Worm (Caenorhabditis elegans): ENCODE data around the gene str-253.

Gene str-253

DNA sequence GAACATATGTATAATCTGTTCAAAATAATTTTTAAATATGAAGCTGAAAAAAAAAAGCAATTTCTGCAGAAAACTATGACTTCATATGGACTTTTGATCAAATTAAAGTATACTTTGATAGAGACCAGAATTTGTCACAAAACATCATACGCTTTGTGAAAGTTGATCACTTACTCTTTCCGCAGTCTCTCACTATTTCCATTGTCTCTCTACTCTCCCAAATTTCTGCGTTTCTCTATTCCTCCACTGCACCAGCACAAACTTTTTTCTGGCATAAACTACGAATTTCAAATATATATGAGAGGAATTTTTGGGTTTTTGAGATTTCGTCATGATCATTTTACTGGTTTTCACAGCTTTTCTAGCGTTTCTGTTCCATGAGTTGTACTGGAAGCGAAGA, 18.6 kb downstream of the str-253 start, which contains the start of gene cyp-33C4:
cyp-33C4 (plus strand) TSS at position 293 of the 400 bp plus-strand sequence.
- 0 out of 2 replicates have a peak, but pooled peaks have one; percentile 27 for TF ChIP-seq cebp-1 (GFP tag; IDR thresholded peaks at IDR 0.05)
- peak; percentile 55 for TF ChIP-seq cebp-1 (tag; optimal IDR thresholded peaks at IDR 0.05)
- TF ChIP-seq fkh-3 (tag; optimal IDR thresholded peaks at IDR 0.05) = no peak
- TF ChIP-seq hmg-1.2 (GFP tag; IDR thresholded peaks at IDR 0.05) = peak; percentile 71; the same call in 1 of the 2 replicates
- peak; percentile 33 for TF ChIP-seq nhr-80 (tag; optimal IDR thresholded peaks at IDR 0.05)

DNA sequence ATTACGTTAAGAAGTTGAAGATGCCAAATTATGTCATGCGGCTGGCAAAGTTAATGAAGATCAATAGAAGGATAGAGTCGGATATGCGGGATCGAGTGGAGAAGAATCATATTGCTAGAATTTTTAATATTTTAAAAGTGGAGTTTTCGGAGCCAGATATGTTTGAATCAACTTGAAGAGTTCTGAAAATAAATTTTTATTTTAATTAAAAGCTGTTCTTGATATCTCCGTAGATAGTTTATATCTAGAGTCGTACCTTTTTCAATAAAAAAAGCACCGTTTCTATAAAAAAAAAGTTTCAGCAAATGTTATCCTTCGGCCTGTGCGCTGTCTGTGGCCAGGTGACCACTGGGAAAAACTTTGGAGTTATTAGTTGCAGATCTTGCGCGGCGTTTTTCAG, 21.2 kb downstream of the str-253 start, which contains the start of gene nhr-96:
nhr-96 (plus strand) TSS at position 301 of the 400 bp plus-strand sequence.
- TF ChIP-seq dpl-1 (GFP tag; optimal IDR thresholded peaks at IDR 0.05) (no peak), dpff-1 (tag; optimal IDR thresholded peaks at IDR 0.05) (no peak), hlh-26 (GFP tag; conservative IDR thresholded peaks at IDR 0.05) (no peak), hlh-12 (tag; optimal IDR thresholded peaks at IDR 0.05) (no peak), zfh-2 (GFP tag; conservative IDR thresholded peaks at IDR 0.05) (no peak), ceh-79 (tag; optimal IDR thresholded peaks at IDR 0.05) (no peak), Y95B8A.8 (GFP tag; IDR thresholded peaks at IDR 0.05) (no peak), hsf-1 (GFP tag; IDR thresholded peaks at IDR 0.05) (no peak), T07F8.4 (tag; optimal IDR thresholded peaks at IDR 0.05) (no peak), egrh-3 (GFP tag; IDR thresholded peaks at IDR 0.05) (no peak), tlf-1 (GFP tag; optimal IDR thresholded peaks at IDR 0.05) (no peak), snpc-3.4 (tag; optimal IDR thresholded peaks at IDR 0.05) (no peak), unc-130 (GFP tag; optimal IDR thresholded peaks at IDR 0.05) (no peak), cebp-1 (GFP tag; IDR thresholded peaks at IDR 0.05) (no peak), cebp-1 (tag; optimal IDR thresholded peaks at IDR 0.05) (no peak), madf-3 (GFP tag; IDR thresholded peaks at IDR 0.05) (no peak), B0261.1 (tag; optimal IDR thresholded peaks at IDR 0.05) (no peak), snpc-1.3 (tag; optimal IDR thresholded peaks at IDR 0.05; ENCODE audit: insufficient read depth) (no peak)

- TF ChIP-seq lin-54 (GFP tag; optimal IDR thresholded peaks at IDR 0.05) = no peak
- no peak for TF ChIP-seq him-1 (tag; optimal IDR thresholded peaks at IDR 0.05)
- no peak for TF ChIP-seq F57A8.1 (GFP tag; optimal IDR thresholded peaks at IDR 0.05)
- TF ChIP-seq dpff-1 (tag; optimal IDR thresholded peaks at IDR 0.05) = no peak
- no peak for TF ChIP-seq cebp-1 (GFP tag; IDR thresholded peaks at IDR 0.05)
- TF ChIP-seq cebp-1 (tag; optimal IDR thresholded peaks at IDR 0.05) = peak; percentile 25
- peak; percentile 4 for TF ChIP-seq nhr-80 (tag; optimal IDR thresholded peaks at IDR 0.05)
- no peak for TF ChIP-seq chd-7 (tag; optimal IDR thresholded peaks at IDR 0.05)
- no peak for TF ChIP-seq D2030.7 (GFP tag; IDR thresholded peaks at IDR 0.05)
- TF ChIP-seq attf-5 (GFP tag; optimal IDR thresholded peaks at IDR 0.05) = peak; percentile 34
- TF ChIP-seq attf-3 (GFP tag; conservative IDR thresholded peaks at IDR 0.05) = no peak
- TF ChIP-seq madf-10 (tag; optimal IDR thresholded peaks at IDR 0.05) = no peak
- no peak for TF ChIP-seq ceh-58 (GFP tag; IDR thresholded peaks at IDR 0.05)
- no peak for TF ChIP-seq K12H6.12 (tag; optimal IDR thresholded peaks at IDR 0.05)
- TF ChIP-seq hmg-1.2 (GFP tag; IDR thresholded peaks at IDR 0.05) = peak; percentile 52; the same call in 1 of the 2 replicates
- no peak for TF ChIP-seq Y56A3A.18 (GFP tag; IDR thresholded peaks at IDR 0.05)
- TF ChIP-seq ztf-3 (GFP tag; optimal IDR thresholded peaks at IDR 0.05) = no peak
- TF ChIP-seq hlh-26 (GFP tag; conservative IDR thresholded peaks at IDR 0.05) = no peak
- TF ChIP-seq unc-130 (GFP tag; optimal IDR thresholded peaks at IDR 0.05) = no peak
- no peak for TF ChIP-seq ztf-22 (GFP tag; optimal IDR thresholded peaks at IDR 0.05)
Measured at ce11 chrV:2230912-2231311, 23.5 kb downstream of the str-253 start, which contains the start of gene nhr-134. nhr-134 (plus strand) TSS chrV:2231223.

ce11 chrV:2228781-2229180, 25.6 kb downstream of the str-253 start, which contains the start of gene nhr-126:
nhr-126 (plus strand) TSS chrV:2229081.
- no peak for TF ChIP-seq somi-1 (GFP tag; optimal IDR thresholded peaks at IDR 0.05)
- no peak for TF ChIP-seq pbrm-1 (GFP tag; IDR thresholded peaks at IDR 0.05)
- no peak for TF ChIP-seq unc-130 (GFP tag; optimal IDR thresholded peaks at IDR 0.05)
- no peak for TF ChIP-seq zfh-2 (GFP tag; conservative IDR thresholded peaks at IDR 0.05)
- no peak for TF ChIP-seq ccch-3 (GFP tag; optimal IDR thresholded peaks at IDR 0.05)

Data from whole organism, young adult.